Worm (Caenorhabditis elegans) whole organism, late embryonic: ENCODE measurements around the gene fbxb-47.

Experiments used
- Y22D7AL.16 ChIP-seq: sonication (generic microtip); optimal IDR thresholded peaks from 2 replicates; lab custom pipeline; 2016; ENCODE audit warnings: missing genetic modification characterization, missing compliant biosample characterization
- ama-1 ChIP-seq: fragments of 150-350 bp; optimal IDR thresholded peaks from 2 replicates; lab custom pipeline; 2014
- ceh-34 ChIP-seq: sonication (generic microtip); optimal IDR thresholded peaks from 2 replicates; lab custom pipeline; 2016; ENCODE audit warnings: mild to moderate bottlenecking, missing genetic modification characterization, missing compliant biosample characterization
- che-1 ChIP-seq: sonication (generic microtip); optimal IDR thresholded peaks from 2 replicates; lab custom pipeline; 2016; ENCODE audit warnings: mild to moderate bottlenecking, missing genetic modification characterization, missing compliant biosample characterization
- fkh-10 ChIP-seq: fragments of 150-350 bp; optimal IDR thresholded peaks from 2 replicates; lab custom pipeline; 2014; ENCODE audit warnings: missing biosample characterization, missing genetic modification reagents, missing genetic modification characterization
- hlh-15 ChIP-seq: sonication (generic microtip); optimal IDR thresholded peaks from 2 replicates; lab custom pipeline; 2016; ENCODE audit warnings: missing genetic modification characterization, missing compliant biosample characterization
- nfya-1 ChIP-seq: sonication (generic microtip); optimal IDR thresholded peaks from 2 replicates; lab custom pipeline; 2017; ENCODE audit warnings: missing genetic modification characterization, mild to moderate bottlenecking, missing compliant biosample characterization, antibody characterized with exemption, moderate library complexity
- pag-3 ChIP-seq: sonication (generic microtip); optimal IDR thresholded peaks from 2 replicates; lab custom pipeline; 2016; ENCODE audit warnings: missing compliant biosample characterization, missing genetic modification characterization, borderline replicate concordance
- pqm-1 ChIP-seq: sonication (generic microtip); optimal IDR thresholded peaks from 2 replicates; lab custom pipeline; 2016; ENCODE audit warnings: missing genetic modification characterization, missing compliant biosample characterization
- pros-1 ChIP-seq: fragments of 150-350 bp; optimal IDR thresholded peaks from 2 replicates; lab custom pipeline; 2014; ENCODE audit warnings: missing biosample characterization, missing genetic modification reagents, missing genetic modification characterization
- tbx-2 ChIP-seq: sonication (generic microtip); optimal IDR thresholded peaks from 2 replicates; lab custom pipeline; 2016; ENCODE audit warnings: missing genetic modification characterization, missing compliant biosample characterization

ce11 chrII:1712938-1713337 is 9.7 kb upstream of the fbxb-47 start, which contains the start of gene btb-7:
- TF ChIP-seq tbx-2 (no peak), ama-1 (lab: Kevin White, UChicago) (no peak), fkh-10 (GFP tag; lab: Kevin White, UChicago) (no peak), pag-3 (tag; lab: Kevin White, UChicago) (no peak), Y22D7AL.16 (tag; lab: Kevin White, UChicago) (no peak), pqm-1 (tag; lab: Kevin White, UChicago) (no peak), che-1 (no peak), hlh-15 (tag; lab: Kevin White, UChicago) (no peak), pros-1 (tag; lab: Kevin White, UChicago) (no peak), nfya-1 (tag; lab: Kevin White, UChicago) (no peak), ceh-34 (tag; lab: Kevin White, UChicago) (no peak)
